Worm (Caenorhabditis elegans) whole organism, late embryonic: ENCODE data around the gene oac-53.

Experiments
- C38D4.7 ChIP-seq: fragments of 200-800 bp; sonication (Bioruptor generic); optimal IDR thresholded peaks from 2 replicates; lab custom pipeline; 2018; ENCODE audit warnings: mild to moderate bottlenecking, missing genetic modification characterization, moderate library complexity, missing compliant biosample characterization
- F13H6.1 ChIP-seq: sonication (generic microtip); optimal IDR thresholded peaks from 2 replicates; lab custom pipeline; 2016; ENCODE audit warnings: missing genetic modification characterization, missing compliant biosample characterization
- K02D7.2 ChIP-seq: sonication (generic microtip); optimal IDR thresholded peaks from 2 replicates; lab custom pipeline; 2017; ENCODE audit warnings: mild to moderate bottlenecking, missing genetic modification characterization, missing compliant biosample characterization
- Y22D7AL.16 ChIP-seq: sonication (generic microtip); optimal IDR thresholded peaks from 2 replicates; lab custom pipeline; 2016; ENCODE audit warnings: missing genetic modification characterization, missing compliant biosample characterization
- ahr-1 ChIP-seq: sonication (generic microtip); optimal IDR thresholded peaks from 2 replicates; lab custom pipeline; 2016; ENCODE audit warnings: missing genetic modification characterization, missing compliant biosample characterization
- ama-1 ChIP-seq: fragments of 150-350 bp; optimal IDR thresholded peaks from 2 replicates; lab custom pipeline; 2014
- ceh-24 ChIP-seq: sonication (generic microtip); optimal IDR thresholded peaks from 2 replicates; lab custom pipeline; 2016; ENCODE audit warnings: mild to moderate bottlenecking, missing genetic modification characterization, missing compliant biosample characterization
- ceh-30 ChIP-seq: fragments of 150-350 bp; optimal IDR thresholded peaks from 2 replicates; lab custom pipeline; 2014; ENCODE audit warnings: missing biosample characterization, missing genetic modification characterization
- ceh-31 ChIP-seq: sonication (generic microtip); optimal IDR thresholded peaks from 2 replicates; lab custom pipeline; 2016; ENCODE audit warnings: missing genetic modification characterization, missing compliant biosample characterization
- ceh-45 ChIP-seq: fragments of 200-800 bp; sonication (Bioruptor generic); IDR thresholded peaks from 2 replicates; pipeline ENCODE4 v1.3.6; 2022; ENCODE audit warnings: missing genetic modification reagents, missing genetic modification characterization, missing compliant biosample characterization
- che-1 ChIP-seq: sonication (generic microtip); optimal IDR thresholded peaks from 2 replicates; lab custom pipeline; 2016; ENCODE audit warnings: mild to moderate bottlenecking, missing genetic modification characterization, missing compliant biosample characterization
- dve-1 ChIP-seq: sonication (generic microtip); optimal IDR thresholded peaks from 2 replicates; lab custom pipeline; 2017; ENCODE audit warnings: antibody characterized with exemption, mild to moderate bottlenecking, missing genetic modification characterization, missing compliant biosample characterization
- elt-4 ChIP-seq: sonication (generic microtip); optimal IDR thresholded peaks from 2 replicates; lab custom pipeline; 2016; ENCODE audit warnings: missing genetic modification characterization, missing compliant biosample characterization
- ets-4 ChIP-seq: sonication (generic microtip); optimal IDR thresholded peaks from 2 replicates; lab custom pipeline; 2016; ENCODE audit warnings: missing genetic modification characterization, missing compliant biosample characterization
- fax-1 ChIP-seq: sonication (generic microtip); optimal IDR thresholded peaks from 2 replicates; lab custom pipeline; 2016; ENCODE audit warnings: missing genotype, missing genetic modification characterization, missing compliant biosample characterization
- fkh-6 ChIP-seq: sonication (generic microtip); optimal IDR thresholded peaks from 2 replicates; lab custom pipeline; 2016; ENCODE audit warnings: missing genetic modification characterization, missing compliant biosample characterization
- hlh-13 ChIP-seq: fragments of 200-800 bp; sonication (Bioruptor generic); optimal IDR thresholded peaks from 2 replicates; lab custom pipeline; 2018; ENCODE audit warnings: mild to moderate bottlenecking, missing genetic modification characterization, missing compliant biosample characterization
- hlh-15 ChIP-seq: sonication (generic microtip); optimal IDR thresholded peaks from 2 replicates; lab custom pipeline; 2016; ENCODE audit warnings: missing genetic modification characterization, missing compliant biosample characterization
- hlh-6 ChIP-seq: sonication (generic microtip); optimal IDR thresholded peaks from 2 replicates; lab custom pipeline; 2016; ENCODE audit warnings: missing genotype, missing genetic modification characterization, missing compliant biosample characterization
- lin-11 ChIP-seq: fragments of 200-800 bp; sonication (Bioruptor generic); optimal IDR thresholded peaks from 2 replicates; lab custom pipeline; 2018; ENCODE audit warnings: mild to moderate bottlenecking, missing genetic modification characterization, missing compliant biosample characterization
- nfya-1 ChIP-seq: sonication (generic microtip); optimal IDR thresholded peaks from 2 replicates; lab custom pipeline; 2017; ENCODE audit warnings: missing genetic modification characterization, mild to moderate bottlenecking, missing compliant biosample characterization, antibody characterized with exemption, moderate library complexity
- nhr-232 ChIP-seq: sonication (generic microtip); optimal IDR thresholded peaks from 2 replicates; lab custom pipeline; 2016; ENCODE audit warnings: missing genetic modification characterization, missing compliant biosample characterization
- pat-9 ChIP-seq: fragments of 200-800 bp; sonication (Bioruptor generic); optimal IDR thresholded peaks from 2 replicates; lab custom pipeline; 2018; ENCODE audit warnings: mild to moderate bottlenecking, missing genetic modification characterization, moderate library complexity, missing compliant biosample characterization
- pha-2 ChIP-seq: sonication (generic microtip); optimal IDR thresholded peaks from 2 replicates; lab custom pipeline; 2017; ENCODE audit warnings: mild to moderate bottlenecking, missing genetic modification characterization, missing compliant biosample characterization
- pha-4 ChIP-seq: fragments of 150-350 bp; optimal IDR thresholded peaks from 2 replicates; lab custom pipeline; 2018; ENCODE audit warnings: missing biosample characterization, missing genetic modification reagents, missing genetic modification characterization
- pros-1 ChIP-seq: fragments of 150-350 bp; optimal IDR thresholded peaks from 2 replicates; lab custom pipeline; 2014; ENCODE audit warnings: missing biosample characterization, missing genetic modification reagents, missing genetic modification characterization
- rnt-1 ChIP-seq: sonication (generic microtip); optimal IDR thresholded peaks from 2 replicates; lab custom pipeline; 2016; ENCODE audit warnings: missing genetic modification characterization, missing compliant biosample characterization
- sox-4 ChIP-seq: sonication (generic microtip); optimal IDR thresholded peaks from 2 replicates; lab custom pipeline; 2017; ENCODE audit warnings: mild to moderate bottlenecking, missing genetic modification characterization, inconsistent platforms, missing compliant biosample characterization
- tbx-2 ChIP-seq: sonication (generic microtip); optimal IDR thresholded peaks from 2 replicates; lab custom pipeline; 2016; ENCODE audit warnings: missing genetic modification characterization, missing compliant biosample characterization
- ttx-3 ChIP-seq: sonication (generic microtip); optimal IDR thresholded peaks from 2 replicates; lab custom pipeline; 2016; ENCODE audit warnings: missing genetic modification reagents, missing genetic modification characterization, missing compliant biosample characterization
- unc-3 ChIP-seq, 2 experiments: fragments of 200-800 bp in 1 of 2; sonication (Bioruptor generic) in 1 of 2; sonication (generic microtip) in 1 of 2; conservative IDR thresholded peaks in 1 of 2; optimal IDR thresholded peaks in 1 of 2; 2 replicates each; pipeline versions ENCODE4 v1.3.6 to Lab custom; 2016 to 2022; ENCODE audit warnings: missing compliant biosample characterization in 2 of 2, missing genetic modification characterization in 2 of 2, missing genetic modification reagents in 1 of 2
- unc-86 ChIP-seq: sonication (generic microtip); optimal IDR thresholded peaks from 2 replicates; lab custom pipeline; 2016; ENCODE audit warnings: missing genetic modification characterization, missing compliant biosample characterization

oac-53 gene

DNA sequence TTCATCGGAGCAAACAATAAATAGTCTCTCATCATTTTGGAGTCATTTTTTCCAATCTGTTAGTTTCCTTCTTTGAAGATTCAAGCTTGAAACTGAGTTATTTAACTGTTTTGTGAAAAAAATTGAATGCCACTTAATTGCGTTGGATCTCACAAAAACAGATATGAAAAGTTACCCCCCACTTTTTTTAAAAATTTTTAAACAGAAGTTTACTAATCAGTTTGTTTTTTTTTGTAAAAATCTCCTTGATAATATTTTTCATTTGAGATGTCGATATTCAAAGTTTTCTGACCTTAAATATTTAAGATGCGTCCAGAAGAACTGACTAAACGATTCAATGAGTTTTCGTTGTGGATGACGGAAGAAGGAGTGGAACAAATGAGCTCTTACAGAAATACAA lies 21.5 kb downstream of the oac-53 start, which contains the start of gene Y32B12C.1:
Y32B12C.1 (plus strand) TSS at position 301 of the 400 bp plus-strand sequence.
- TF ChIP-seq nfya-1 (tag; lab: Kevin White, UChicago), result no peak

DNA sequence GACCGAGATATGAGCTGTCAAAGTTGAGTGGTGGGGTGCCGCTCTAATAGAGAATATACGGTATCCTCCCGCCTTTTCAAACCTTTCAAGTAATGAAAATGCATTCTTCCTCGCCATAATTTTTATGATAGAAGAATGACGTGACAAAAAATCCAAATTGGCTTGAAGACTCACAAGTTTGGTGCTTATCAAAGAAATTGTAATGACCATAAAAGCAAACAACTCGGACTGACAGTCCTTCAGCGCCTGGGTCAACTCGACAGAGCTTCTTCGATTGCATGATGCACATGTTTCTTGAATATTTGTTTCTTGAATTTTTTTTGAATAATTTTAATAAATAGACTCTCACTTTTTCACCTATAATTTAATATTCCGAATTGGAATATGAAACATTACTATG lies 22.3 kb downstream of the oac-53 start:
- TF ChIP-seq ceh-45 (GFP tag; lab: Robert Waterston, UW), result no peak
- no peak for TF ChIP-seq unc-86
- no peak for TF ChIP-seq ama-1 (lab: Kevin White, UChicago)
- TF ChIP-seq tbx-2 (tag; lab: Kevin White, UChicago), result no peak
- TF ChIP-seq pha-4 (tag; lab: Kevin White, UChicago), result no peak
- TF ChIP-seq ets-4, result no peak
- TF ChIP-seq F13H6.1, result no peak
- TF ChIP-seq ceh-30 (tag; lab: Kevin White, UChicago), result no peak
- no peak for TF ChIP-seq pros-1 (tag; lab: Kevin White, UChicago)

DNA sequence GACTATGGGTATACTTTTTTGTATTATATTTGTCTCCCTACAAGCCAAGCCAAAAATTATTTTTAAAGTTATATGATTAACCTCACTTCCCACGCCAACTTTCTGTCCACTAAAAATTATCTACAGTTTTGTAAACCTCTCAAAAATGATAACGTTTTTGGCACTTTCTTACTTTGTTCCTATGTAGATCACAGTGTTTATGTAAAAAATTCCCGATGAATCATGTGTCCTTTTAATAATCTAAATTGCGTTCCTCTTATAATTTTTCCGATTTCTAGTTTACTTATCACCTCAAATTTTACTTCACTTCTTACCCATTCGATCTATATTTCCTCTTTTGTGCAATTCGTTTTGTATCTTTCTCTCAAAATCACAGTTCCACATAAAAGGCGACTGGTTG lies 23.5 kb downstream of the oac-53 start:
- no peak for TF ChIP-seq che-1 (tag; lab: Kevin White, UChicago)
- TF ChIP-seq lin-11 (tag; lab: Kevin White, UChicago), result no peak
- no peak for TF ChIP-seq dve-1
- no peak for TF ChIP-seq unc-3 (GFP tag; conservative IDR thresholded peaks at IDR 0.05; lab: Robert Waterston, UW)
- TF ChIP-seq unc-3 (tag; optimal IDR thresholded peaks at IDR 0.05; lab: Kevin White, UChicago), result no peak
- no peak for TF ChIP-seq ceh-31 (tag; lab: Kevin White, UChicago)
- no peak for TF ChIP-seq nhr-232 (tag; lab: Kevin White, UChicago)
- no peak for TF ChIP-seq hlh-13 (GFP tag; lab: Kevin White, UChicago)
- no peak for TF ChIP-seq sox-4 (tag; lab: Kevin White, UChicago)
- no peak for TF ChIP-seq hlh-6 (tag; lab: Kevin White, UChicago)
- no peak for TF ChIP-seq nfya-1 (tag; lab: Kevin White, UChicago)

DNA sequence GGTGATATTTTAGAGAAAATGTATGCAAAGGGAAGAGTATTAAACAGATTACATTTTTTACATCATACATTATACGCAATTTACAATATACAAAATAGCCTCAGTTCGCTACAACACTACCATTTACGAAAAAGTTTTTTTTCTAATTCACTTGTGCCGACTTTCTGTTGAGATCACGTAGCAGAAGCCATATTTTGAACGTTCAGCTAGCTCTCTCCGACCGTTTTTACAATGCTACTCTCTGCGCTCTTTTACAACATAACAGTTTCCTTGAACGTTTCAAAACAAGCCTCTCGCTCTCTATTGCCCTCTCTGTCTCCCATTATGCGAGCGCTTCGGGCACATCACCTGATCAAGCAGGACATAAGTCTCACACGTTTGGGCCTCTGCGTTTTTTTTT lies 24.7 kb downstream of the oac-53 start, which contains the start of gene T03E6.8:
T03E6.8 (minus strand) TSS at position 101 of the 400 bp plus-strand sequence.
- no peak for TF ChIP-seq fax-1 (tag; lab: Kevin White, UChicago)
- no peak for TF ChIP-seq Y22D7AL.16 (tag; lab: Kevin White, UChicago)
- TF ChIP-seq elt-4 (tag; lab: Kevin White, UChicago), result no peak
- TF ChIP-seq rnt-1 (tag; lab: Kevin White, UChicago), result no peak
- TF ChIP-seq ceh-24, result no peak
- TF ChIP-seq K02D7.2 (tag; lab: Kevin White, UChicago), result no peak
- TF ChIP-seq ceh-45 (GFP tag; lab: Robert Waterston, UW), result no peak
- no peak for TF ChIP-seq ttx-3
- no peak for TF ChIP-seq unc-3 (GFP tag; conservative IDR thresholded peaks at IDR 0.05; lab: Robert Waterston, UW)
- TF ChIP-seq unc-3 (tag; optimal IDR thresholded peaks at IDR 0.05; lab: Kevin White, UChicago), result no peak
- TF ChIP-seq fkh-6, result no peak
- no peak for TF ChIP-seq nfya-1 (tag; lab: Kevin White, UChicago)
- no peak for TF ChIP-seq nhr-232 (tag; lab: Kevin White, UChicago)

- TF ChIP-seq sox-4 (tag; lab: Kevin White, UChicago), result no peak
- TF ChIP-seq C38D4.7 (GFP tag; lab: Kevin White, UChicago), result no peak
- no peak for TF ChIP-seq unc-86
- TF ChIP-seq ahr-1 (tag; lab: Kevin White, UChicago), result no peak
- TF ChIP-seq ceh-30 (tag; lab: Kevin White, UChicago), result no peak
- TF ChIP-seq hlh-15 (tag; lab: Kevin White, UChicago), result no peak
- no peak for TF ChIP-seq ttx-3
- TF ChIP-seq pha-2 (tag; lab: Kevin White, UChicago), result no peak
- no peak for TF ChIP-seq pat-9 (tag; lab: Kevin White, UChicago)
Measured at ce11 chrV:16600623-16601022, 27.1 kb downstream of the oac-53 start, which contains the start of gene T03E6.9. TSS of gene T03E6.9 (minus strand) at chrV:16600723.
